Fruit fly (Drosophila melanogaster) Kc167 (cell line): Measurements from ENCODE around the gene Gbeta76C.

Source experiments
- Sin3A ChIP-seq: fragments of >200 bp; optimal IDR thresholded peaks from 2 replicates; lab custom pipeline; 2018; ENCODE audit warnings: missing external identifiers
- insv ChIP-seq: fragments of >200 bp; optimal IDR thresholded peaks from 3 replicates; lab custom pipeline; 2018; ENCODE audit warnings: missing external identifiers

DNA sequence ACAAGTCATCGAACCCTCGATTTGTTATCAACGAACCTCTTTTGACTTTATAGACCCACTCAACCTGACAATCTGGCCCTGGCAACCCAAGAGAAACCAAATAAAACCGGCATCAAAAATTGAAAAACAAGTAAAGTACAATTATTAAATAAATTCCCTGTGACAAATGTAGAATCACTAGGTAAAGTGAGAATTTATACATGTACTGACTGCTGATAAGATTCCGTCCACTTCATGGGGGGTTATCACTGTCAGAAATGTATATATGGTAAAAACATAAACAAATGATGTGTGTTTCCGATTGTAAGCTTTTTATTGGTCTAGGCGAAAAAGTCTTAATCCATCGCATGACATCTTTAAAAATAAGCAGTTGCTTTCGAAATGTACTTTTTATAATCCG is 38.8 kb upstream of the Gbeta76C start:
- TF ChIP-seq Sin3A, result no peak
- no peak for TF ChIP-seq insv (lab: Kevin White, UChicago)
